Worm (Caenorhabditis elegans) whole organism, early embryonic: Measurements from ENCODE around the gene tmem-138.
A peak's percentile ranks its signal among the peaks of the same experiment; 100 is the strongest.

Experiments
- B0310.2 ChIP-seq: sonication (generic microtip); optimal IDR thresholded peaks from 2 replicates; lab custom pipeline; 2016; ENCODE audit warnings: mild to moderate bottlenecking, missing genetic modification characterization, missing compliant biosample characterization
- F13C5.2 ChIP-seq: sonication (generic microtip); optimal IDR thresholded peaks from 2 replicates; lab custom pipeline; 2017; ENCODE audit warnings: mild to moderate bottlenecking, missing genetic modification characterization, inconsistent platforms, missing compliant biosample characterization
- aly-1 ChIP-seq: sonication (generic microtip); optimal IDR thresholded peaks from 2 replicates; lab custom pipeline; 2016; ENCODE audit warnings: missing genetic modification characterization, missing compliant biosample characterization
- ama-1 ChIP-seq: fragments of 150-350 bp; optimal IDR thresholded peaks from 2 replicates; lab custom pipeline; 2014
- ceh-13 ChIP-seq: fragments of 200-800 bp; sonication (Bioruptor generic); optimal IDR thresholded peaks from 2 replicates; lab custom pipeline; 2018; ENCODE audit warnings: mild to moderate bottlenecking, missing genetic modification characterization, missing compliant biosample characterization
- ceh-36 ChIP-seq: sonication (generic microtip); optimal IDR thresholded peaks from 2 replicates; lab custom pipeline; 2016; ENCODE audit warnings: missing genetic modification characterization, inconsistent platforms, missing compliant biosample characterization
- ets-7 ChIP-seq: sonication (generic microtip); optimal IDR thresholded peaks from 2 replicates; lab custom pipeline; 2016; ENCODE audit warnings: missing genotype, missing genetic modification characterization, missing compliant biosample characterization
- flt-1 ChIP-seq: fragments of 200-800 bp; sonication (Bioruptor generic); IDR thresholded peaks from 2 replicates; pipeline ENCODE4 v1.3.6; 2022; ENCODE audit warnings: missing genetic modification characterization, missing compliant biosample characterization
- hmbx-1 ChIP-seq: sonication (generic microtip); optimal IDR thresholded peaks from 2 replicates; lab custom pipeline; 2016; ENCODE audit warnings: mild to moderate bottlenecking, missing genetic modification characterization, missing compliant biosample characterization
- hmg-4 ChIP-seq: fragments of 200-800 bp; sonication (Bioruptor generic); optimal IDR thresholded peaks from 2 replicates; lab custom pipeline; 2018; ENCODE audit warnings: mild to moderate bottlenecking, missing genetic modification characterization, missing compliant biosample characterization
- hnd-1 ChIP-seq: sonication (generic microtip); optimal IDR thresholded peaks from 2 replicates; lab custom pipeline; 2016; ENCODE audit warnings: missing genetic modification characterization, missing compliant biosample characterization
- pes-1 ChIP-seq: fragments of 200-800 bp; sonication (Bioruptor generic); IDR thresholded peaks from 2 replicates; pipeline ENCODE4 v1.3.6; 2022; ENCODE audit warnings: missing genetic modification reagents, missing genetic modification characterization, missing compliant biosample characterization
- scrt-1 ChIP-seq: fragments of 200-800 bp; sonication (Bioruptor generic); IDR thresholded peaks from 2 replicates; pipeline ENCODE4 v1.3.6; 2022; ENCODE audit warnings: missing genetic modification characterization, missing compliant biosample characterization
- sea-1 ChIP-seq: fragments of 200-800 bp; sonication (Bioruptor generic); conservative IDR thresholded peaks from 2 replicates; pipeline ENCODE4 v1.3.6; 2022; ENCODE audit warnings: missing genetic modification characterization, missing compliant biosample characterization
- tbx-11 ChIP-seq: fragments of 200-800 bp; sonication (Bioruptor generic); IDR thresholded peaks from 2 replicates; pipeline ENCODE4 v1.3.6; 2022; ENCODE audit warnings: missing genetic modification characterization, missing compliant biosample characterization
- tbx-37 ChIP-seq: fragments of 200-800 bp; sonication (Bioruptor generic); conservative IDR thresholded peaks from 2 replicates; pipeline ENCODE4 v1.3.6; 2022; ENCODE audit warnings: missing genetic modification reagents, missing genetic modification characterization, missing compliant biosample characterization
- tra-4 ChIP-seq: sonication (generic microtip); optimal IDR thresholded peaks from 2 replicates; lab custom pipeline; 2017; ENCODE audit warnings: missing genetic modification characterization, missing compliant biosample characterization

tmem-138 gene

ce11 chrII:8174148-8174547, 17.0 kb downstream of the tmem-138 start:
- TF ChIP-seq tra-4 (tag; lab: Kevin White, UChicago) (no peak), ets-7 (tag; lab: Kevin White, UChicago) (no peak), hmg-4 (GFP tag; lab: Kevin White, UChicago) (no peak), sea-1 (no peak), hmbx-1 (tag; lab: Kevin White, UChicago) (no peak), hnd-1 (no peak), B0310.2 (tag; lab: Kevin White, UChicago) (no peak), ceh-13 (GFP tag; lab: Kevin White, UChicago) (no peak), pes-1 (no peak), scrt-1 (GFP tag; lab: Robert Waterston, UW) (no peak), F13C5.2 (no peak), aly-1 (tag; lab: Kevin White, UChicago) (no peak), tbx-37 (GFP tag; lab: Robert Waterston, UW) (no peak), flt-1 (GFP tag; lab: Robert Waterston, UW) (no peak), tbx-11 (GFP tag; lab: Robert Waterston, UW) (no peak), ama-1 (lab: Kevin White, UChicago) (no peak)

ce11 chrII:8177095-8177494, 20.0 kb downstream of the tmem-138 start, which contains the start of gene acr-14:
Gene acr-14, minus strand, starts transcription at chrII:8177195.
- TF ChIP-seq pes-1, result no peak
- TF ChIP-seq tra-4 (tag; lab: Kevin White, UChicago), result no peak
- TF ChIP-seq ama-1 (lab: Kevin White, UChicago), result no peak
- TF ChIP-seq hnd-1, result no peak
- TF ChIP-seq flt-1 (GFP tag; lab: Robert Waterston, UW), result no peak
- no peak for TF ChIP-seq B0310.2 (tag; lab: Kevin White, UChicago)
- no peak for TF ChIP-seq hmg-4 (GFP tag; lab: Kevin White, UChicago)
- no peak for TF ChIP-seq aly-1 (tag; lab: Kevin White, UChicago)
- no peak for TF ChIP-seq F13C5.2
- TF ChIP-seq ceh-13 (GFP tag; lab: Kevin White, UChicago), result no peak
- no peak for TF ChIP-seq ceh-36

ce11 chrII:8178614-8179013, 21.5 kb downstream of the tmem-138 start:
- TF ChIP-seq aly-1 (tag; lab: Kevin White, UChicago) (no peak), hmbx-1 (tag; lab: Kevin White, UChicago) (no peak), ceh-36 (no peak), hnd-1 (no peak), sea-1 (no peak), B0310.2 (tag; lab: Kevin White, UChicago) (no peak), F13C5.2 (no peak), tbx-11 (GFP tag; lab: Robert Waterston, UW) (no peak), hmg-4 (GFP tag; lab: Kevin White, UChicago) (no peak), tra-4 (tag; lab: Kevin White, UChicago) (no peak), pes-1 (no peak), flt-1 (GFP tag; lab: Robert Waterston, UW) (no peak), tbx-37 (GFP tag; lab: Robert Waterston, UW) (no peak), scrt-1 (GFP tag; lab: Robert Waterston, UW) (no peak)

- TF ChIP-seq ceh-13 (GFP tag; lab: Kevin White, UChicago) (no peak), F13C5.2 (no peak), aly-1 (tag; lab: Kevin White, UChicago) (no peak), B0310.2 (tag; lab: Kevin White, UChicago) (no peak), ceh-36 (no peak), tra-4 (tag; lab: Kevin White, UChicago) (no peak), scrt-1 (GFP tag; lab: Robert Waterston, UW) (no peak), ama-1 (lab: Kevin White, UChicago) (no peak), ets-7 (tag; lab: Kevin White, UChicago) (no peak), hmg-4 (GFP tag; lab: Kevin White, UChicago) (no peak), sea-1 (no peak), flt-1 (GFP tag; lab: Robert Waterston, UW) (no peak), pes-1 (no peak), hnd-1 (no peak), tbx-37 (GFP tag; lab: Robert Waterston, UW) (no peak), hmbx-1 (tag; lab: Kevin White, UChicago) (no peak), tbx-11 (GFP tag; lab: Robert Waterston, UW) (no peak)
Observed at ce11 chrII:8180281-8180680, 23.2 kb downstream of the tmem-138 start, which contains the start of gene T05C12.4. Gene T05C12.4, minus strand, starts transcription at chrII:8180381.

- no peak for TF ChIP-seq tra-4 (tag; lab: Kevin White, UChicago)
- TF ChIP-seq ceh-36, result no peak
- TF ChIP-seq pes-1, result no peak
- TF ChIP-seq hnd-1, result no peak
- no peak for TF ChIP-seq ets-7 (tag; lab: Kevin White, UChicago)
- TF ChIP-seq hmbx-1 (tag; lab: Kevin White, UChicago), result no peak
- no peak for TF ChIP-seq flt-1 (GFP tag; lab: Robert Waterston, UW)
- no peak for TF ChIP-seq scrt-1 (GFP tag; lab: Robert Waterston, UW)
- TF ChIP-seq ama-1 (lab: Kevin White, UChicago), result no peak
Observed at ce11 chrII:8181437-8181836, 24.3 kb downstream of the tmem-138 start, which contains the start of gene dylt-3. Gene dylt-3, plus strand, starts transcription at chrII:8181737.

- peak; percentile 31 for TF ChIP-seq hmg-4 (GFP tag; lab: Kevin White, UChicago)
- no peak for TF ChIP-seq hnd-1
- peak; percentile 48; the same call in 1 of the 2 replicates for TF ChIP-seq flt-1 (GFP tag; lab: Robert Waterston, UW)
- no peak for TF ChIP-seq pes-1
- no peak for TF ChIP-seq hmbx-1 (tag; lab: Kevin White, UChicago)
- TF ChIP-seq aly-1 (tag; lab: Kevin White, UChicago), result no peak
- peak; percentile 85 for TF ChIP-seq F13C5.2
Observed at ce11 chrII:8185016-8185493, 27.9 kb downstream of the tmem-138 start, which contains the start of the genes mig-5 and cct-1. Gene mig-5, minus strand, starts transcription at chrII:8185023. Gene cct-1, plus strand, starts transcription at chrII:8185443.

ce11 chrII:8187516-8187915, 30.4 kb downstream of the tmem-138 start:
- TF ChIP-seq tbx-11 (GFP tag; lab: Robert Waterston, UW) (no peak), ceh-13 (GFP tag; lab: Kevin White, UChicago) (no peak), F13C5.2 (no peak), B0310.2 (tag; lab: Kevin White, UChicago) (no peak), pes-1 (no peak), ama-1 (lab: Kevin White, UChicago) (no peak), hnd-1 (no peak), ets-7 (tag; lab: Kevin White, UChicago) (no peak), tra-4 (tag; lab: Kevin White, UChicago) (no peak), ceh-36 (no peak), aly-1 (tag; lab: Kevin White, UChicago) (no peak), tbx-37 (GFP tag; lab: Robert Waterston, UW) (no peak), hmbx-1 (tag; lab: Kevin White, UChicago) (no peak), hmg-4 (GFP tag; lab: Kevin White, UChicago) (no peak), scrt-1 (GFP tag; lab: Robert Waterston, UW) (no peak), sea-1 (no peak), flt-1 (GFP tag; lab: Robert Waterston, UW) (no peak)
